Worm (Caenorhabditis elegans) whole organism, mixed stage, embryonic: ENCODE results near the gene Y38H8A.4.

Experiments used
- pha-4 ChIP-seq: fragments of 150-350 bp; optimal IDR thresholded peaks from 2 replicates; lab custom pipeline; 2018; ENCODE audit warnings: missing biosample characterization, missing genetic modification reagents, missing genetic modification characterization
- unc-39 ChIP-seq: fragments of 150-350 bp; optimal IDR thresholded peaks from 2 replicates; lab custom pipeline; 2014; ENCODE audit warnings: missing biosample characterization, missing genetic modification characterization

DNA sequence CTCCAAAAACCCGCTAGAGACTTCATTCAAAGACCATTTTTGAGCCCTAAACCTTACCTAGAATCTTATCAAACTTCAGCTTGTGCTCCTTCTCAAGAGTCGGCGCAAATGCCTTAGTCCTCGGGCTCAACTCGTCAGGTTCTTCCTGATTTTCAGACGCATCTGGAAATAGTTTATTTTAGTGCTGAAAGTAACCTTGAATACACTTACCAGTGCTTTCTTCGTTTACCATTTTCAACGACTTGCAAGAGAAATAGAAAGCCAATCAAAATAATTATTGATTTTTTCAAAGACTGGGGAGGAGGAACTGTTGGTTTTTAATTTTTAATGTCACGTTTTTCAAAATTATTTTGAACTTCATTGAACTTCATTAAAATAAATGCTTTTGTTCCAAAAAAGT is at the start of gene Y38H8A.4, which contains the start of gene ttbk-8.1:
- no peak for TF ChIP-seq unc-39 (tag; lab: Kevin White, UChicago)
- TF ChIP-seq pha-4 = no peak
